Worm (Caenorhabditis elegans): ENCODE measurements around the gene W03H9.1.
A peak's percentile ranks its signal among the peaks of the same experiment; 100 is the strongest.

The W03H9.1 gene

DNA sequence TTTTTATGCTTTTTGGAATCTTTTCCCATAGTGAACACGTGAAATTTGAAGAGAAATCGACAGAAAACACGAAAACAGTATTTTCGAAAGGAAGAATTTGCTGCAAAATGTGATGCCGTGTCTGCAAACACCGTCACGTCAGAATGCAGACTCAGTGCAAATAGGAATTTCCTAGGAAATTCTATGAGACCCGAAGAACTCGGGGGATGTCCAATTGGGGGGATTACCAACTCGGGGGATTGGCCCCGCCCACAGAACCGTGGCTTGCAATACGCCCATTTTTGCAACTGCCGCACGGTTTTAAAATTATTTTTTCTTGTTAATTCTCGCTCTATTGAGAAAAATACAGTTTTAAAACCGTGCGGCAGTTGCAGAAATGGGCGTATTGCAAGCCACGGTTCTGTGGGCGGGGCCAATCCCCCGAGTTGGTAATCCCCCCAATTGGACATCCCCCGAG is 7.8 kb downstream of the W03H9.1 start, which contains the start of gene cacn-1:
Gene cacn-1, minus strand, starts transcription at position 51 of the 457 bp plus-strand sequence.
- TF ChIP-seq flt-1 (GFP tag; IDR thresholded peaks at IDR 0.05), result 0 out of 2 replicates have a peak, but pooled peaks have one; percentile 21

DNA sequence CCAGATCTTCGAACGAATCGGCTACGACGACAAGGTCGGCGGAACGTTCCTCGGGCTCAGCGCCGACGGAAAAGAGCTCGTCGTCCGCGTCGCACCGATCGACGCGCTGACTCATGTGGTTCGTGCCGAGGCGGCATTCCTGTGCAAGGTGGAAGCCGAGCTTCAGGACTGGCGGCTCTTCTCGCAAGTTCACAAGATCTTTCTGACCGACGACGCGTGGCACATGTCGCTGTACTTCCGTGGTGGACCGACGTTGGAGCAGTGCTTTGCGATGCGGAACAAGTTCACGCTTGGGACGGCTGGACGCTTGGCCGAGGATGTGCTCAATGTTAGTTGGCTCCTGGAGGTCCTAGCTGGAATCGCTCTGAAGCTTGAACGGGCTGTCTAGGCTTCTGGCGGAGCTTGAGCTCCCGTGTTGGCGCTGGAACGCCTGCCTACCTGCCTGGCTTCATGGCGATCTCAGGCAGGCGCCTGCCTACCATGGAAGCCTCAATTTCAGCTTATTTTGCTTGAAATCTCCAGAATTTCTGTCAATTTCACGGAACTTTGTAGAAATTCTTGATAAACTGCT is 11.0 kb downstream of the W03H9.1 start:
- TF ChIP-seq flt-1 (GFP tag; IDR thresholded peaks at IDR 0.05) (no peak), ceh-36 (tag; optimal IDR thresholded peaks at IDR 0.05) (no peak)

DNA sequence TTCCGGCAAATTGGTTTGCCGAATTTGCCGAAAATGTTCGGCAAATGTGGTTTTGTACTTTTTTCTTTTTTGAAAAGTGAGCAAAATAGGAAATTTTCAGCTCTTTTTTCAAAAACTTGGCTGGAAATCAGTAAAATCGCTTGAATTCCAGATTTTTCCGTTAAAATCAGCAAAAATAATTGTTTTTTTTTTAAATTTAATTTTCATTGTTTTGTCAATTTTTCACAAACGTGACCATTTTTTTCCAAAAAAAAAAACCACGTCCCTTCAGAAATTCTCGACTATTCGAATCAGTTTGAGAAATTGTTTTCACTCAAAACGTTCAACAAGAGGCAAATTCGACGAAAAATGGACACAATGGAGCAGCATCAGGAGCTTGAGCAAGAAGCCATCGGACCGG is 12.4 kb downstream of the W03H9.1 start, which contains the start of gene K09E4.1:
Gene K09E4.1, plus strand, starts transcription at position 301 of the 400 bp plus-strand sequence.
- TF ChIP-seq ceh-13 (GFP tag; optimal IDR thresholded peaks at IDR 0.05) (no peak), hmbx-1 (tag; optimal IDR thresholded peaks at IDR 0.05) (no peak), tbx-37 (GFP tag; conservative IDR thresholded peaks at IDR 0.05) (no peak), B0310.2 (tag; optimal IDR thresholded peaks at IDR 0.05) (no peak), sea-1 (GFP tag; conservative IDR thresholded peaks at IDR 0.05) (no peak), hnd-1 (tag; optimal IDR thresholded peaks at IDR 0.05) (no peak), F13C5.2 (tag; optimal IDR thresholded peaks at IDR 0.05) (no peak), flt-1 (GFP tag; IDR thresholded peaks at IDR 0.05) (no peak), hmg-4 (GFP tag; optimal IDR thresholded peaks at IDR 0.05) (no peak), ets-7 (tag; optimal IDR thresholded peaks at IDR 0.05) (no peak), scrt-1 (GFP tag; IDR thresholded peaks at IDR 0.05) (no peak)

DNA sequence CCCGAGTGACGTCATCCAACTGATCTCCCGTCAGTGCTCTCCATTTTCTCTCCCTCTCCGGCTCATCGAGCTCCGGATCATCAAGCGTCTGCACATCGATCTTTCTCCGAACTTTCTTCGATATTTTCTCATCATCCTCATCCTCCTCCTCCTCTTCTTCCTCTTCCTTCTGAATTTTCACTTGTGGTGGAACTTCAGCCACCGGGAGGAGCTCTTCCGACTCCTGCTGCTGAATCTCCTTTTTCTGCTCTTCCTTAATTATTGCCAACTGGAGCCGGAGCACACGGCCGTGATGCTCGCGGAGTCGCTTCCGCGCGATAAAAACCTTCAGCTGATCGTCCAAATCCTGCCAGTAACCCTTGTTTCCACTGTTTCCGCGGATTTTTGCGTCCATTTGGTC is 13.6 kb downstream of the W03H9.1 start:
- TF ChIP-seq hnd-1 (tag; optimal IDR thresholded peaks at IDR 0.05) (no peak), F13C5.2 (tag; optimal IDR thresholded peaks at IDR 0.05) (no peak), B0310.2 (tag; optimal IDR thresholded peaks at IDR 0.05) (no peak), ceh-13 (GFP tag; optimal IDR thresholded peaks at IDR 0.05) (no peak), hmg-4 (GFP tag; optimal IDR thresholded peaks at IDR 0.05) (no peak), aly-1 (tag; optimal IDR thresholded peaks at IDR 0.05) (no peak), ets-7 (tag; optimal IDR thresholded peaks at IDR 0.05) (no peak), sea-1 (GFP tag; conservative IDR thresholded peaks at IDR 0.05) (no peak), scrt-1 (GFP tag; IDR thresholded peaks at IDR 0.05) (no peak), hmbx-1 (tag; optimal IDR thresholded peaks at IDR 0.05) (no peak), tbx-37 (GFP tag; conservative IDR thresholded peaks at IDR 0.05) (no peak), ceh-36 (tag; optimal IDR thresholded peaks at IDR 0.05) (no peak), tbx-11 (GFP tag; IDR thresholded peaks at IDR 0.05) (no peak), flt-1 (GFP tag; IDR thresholded peaks at IDR 0.05) (no peak), ama-1 (optimal IDR thresholded peaks at IDR 0.05) (no peak), tra-4 (tag; optimal IDR thresholded peaks at IDR 0.05) (no peak), pes-1 (GFP tag; IDR thresholded peaks at IDR 0.05) (no peak)

DNA sequence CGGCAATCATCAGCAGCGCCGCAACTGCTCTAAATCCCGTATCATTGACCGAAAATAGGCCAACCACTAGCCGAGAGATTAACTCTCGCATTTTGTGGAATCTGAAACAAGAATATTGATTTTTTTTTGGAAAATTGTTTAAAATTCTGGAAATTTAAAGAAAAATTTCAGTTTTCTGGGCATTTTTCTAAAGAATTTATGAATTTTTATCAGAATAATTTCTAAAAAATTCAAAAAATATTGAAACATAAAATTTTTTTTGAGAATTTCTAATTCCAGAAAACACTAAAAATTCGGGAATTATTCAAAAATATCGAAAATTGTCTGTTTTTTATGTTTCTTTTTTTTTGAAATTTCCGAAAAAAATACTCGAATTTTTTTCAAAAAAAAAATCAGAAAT is 17.2 kb downstream of the W03H9.1 start, which contains the start of gene algn-3:
Gene algn-3, minus strand, starts transcription at position 101 of the 400 bp plus-strand sequence.
- TF ChIP-seq B0310.2 (tag; optimal IDR thresholded peaks at IDR 0.05), result no peak
- no peak for TF ChIP-seq tbx-11 (GFP tag; IDR thresholded peaks at IDR 0.05)
- TF ChIP-seq ceh-36 (tag; optimal IDR thresholded peaks at IDR 0.05), result no peak
- TF ChIP-seq tbx-37 (GFP tag; conservative IDR thresholded peaks at IDR 0.05), result no peak
- no peak for TF ChIP-seq ets-7 (tag; optimal IDR thresholded peaks at IDR 0.05)
- TF ChIP-seq hmg-4 (GFP tag; optimal IDR thresholded peaks at IDR 0.05), result no peak
- no peak for TF ChIP-seq pes-1 (GFP tag; IDR thresholded peaks at IDR 0.05)
- no peak for TF ChIP-seq F13C5.2 (tag; optimal IDR thresholded peaks at IDR 0.05)
- TF ChIP-seq flt-1 (GFP tag; IDR thresholded peaks at IDR 0.05), result no peak
- TF ChIP-seq hmbx-1 (tag; optimal IDR thresholded peaks at IDR 0.05), result no peak
- no peak for TF ChIP-seq tra-4 (tag; optimal IDR thresholded peaks at IDR 0.05)
- TF ChIP-seq hnd-1 (tag; optimal IDR thresholded peaks at IDR 0.05), result no peak
- no peak for TF ChIP-seq ama-1 (optimal IDR thresholded peaks at IDR 0.05)
- no peak for TF ChIP-seq sea-1 (GFP tag; conservative IDR thresholded peaks at IDR 0.05)
- TF ChIP-seq aly-1 (tag; optimal IDR thresholded peaks at IDR 0.05), result no peak
- no peak for TF ChIP-seq scrt-1 (GFP tag; IDR thresholded peaks at IDR 0.05)
- no peak for TF ChIP-seq ceh-13 (GFP tag; optimal IDR thresholded peaks at IDR 0.05)

DNA sequence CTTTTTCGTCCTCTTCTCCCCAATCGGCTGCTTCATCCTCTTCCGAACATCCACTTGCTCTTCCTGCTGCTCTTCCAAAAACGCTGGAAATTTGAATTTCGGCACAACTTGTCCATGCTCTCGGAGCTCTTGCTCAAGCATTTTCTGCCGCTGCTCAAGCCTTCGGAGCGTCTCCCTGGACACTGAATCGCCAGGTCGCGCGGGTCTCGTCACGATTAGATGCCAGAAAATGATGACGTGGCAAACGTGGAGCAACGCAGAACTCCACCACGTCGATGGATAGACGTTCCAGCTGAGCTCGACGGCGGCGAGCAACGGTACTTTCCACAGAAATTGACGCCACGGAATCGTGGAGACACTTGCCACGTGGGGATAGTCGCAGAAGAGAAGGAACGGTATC is 20.7 kb downstream of the W03H9.1 start:
- TF ChIP-seq tbx-37 (GFP tag; conservative IDR thresholded peaks at IDR 0.05) (no peak), scrt-1 (GFP tag; IDR thresholded peaks at IDR 0.05) (no peak), ets-7 (tag; optimal IDR thresholded peaks at IDR 0.05) (no peak), hnd-1 (tag; optimal IDR thresholded peaks at IDR 0.05) (no peak)

DNA sequence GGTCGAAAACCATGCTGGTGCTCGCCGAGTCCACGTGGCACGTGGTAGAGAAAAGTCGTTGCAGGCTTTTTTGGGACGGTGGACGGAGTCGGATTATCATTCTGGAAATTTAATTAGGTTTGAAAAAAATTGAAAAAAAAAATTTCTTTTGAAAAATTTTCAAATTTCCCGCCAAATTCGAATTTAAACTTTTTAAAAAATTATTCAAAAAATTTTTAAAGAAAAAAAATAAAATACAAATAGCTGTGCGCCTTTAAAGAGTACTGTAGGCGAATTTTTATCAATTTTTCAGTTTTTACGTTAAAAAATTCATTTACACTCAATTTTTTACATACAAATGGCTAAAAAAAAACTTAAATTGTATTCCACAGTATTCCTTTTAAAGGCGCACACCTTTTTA is 23.1 kb downstream of the W03H9.1 start, which contains the start of gene K09E4.3:
Gene K09E4.3, minus strand, starts transcription at position 101 of the 400 bp plus-strand sequence.
- no peak for TF ChIP-seq flt-1 (GFP tag; IDR thresholded peaks at IDR 0.05)

DNA sequence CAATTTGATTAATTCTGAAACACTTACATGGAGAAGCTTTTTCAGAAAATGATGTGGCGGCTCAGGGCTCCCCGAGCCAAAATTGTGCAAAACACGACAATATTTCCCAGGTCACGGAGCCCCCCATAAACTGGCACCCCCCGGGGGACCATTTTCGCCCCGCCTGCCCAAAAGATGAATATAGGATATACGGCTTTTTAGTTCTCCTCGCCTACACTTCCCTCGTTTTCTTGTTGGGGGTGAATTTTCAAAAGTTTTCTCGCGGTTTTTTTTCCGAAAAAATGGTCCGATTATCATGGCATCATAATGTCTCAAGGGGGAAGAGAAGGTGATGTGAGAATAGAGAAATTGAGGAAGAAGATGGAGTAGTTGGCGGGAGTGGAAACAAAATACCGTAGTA is 27.9 kb downstream of the W03H9.1 start, which contains the start of gene K09E4.4:
Gene K09E4.4, minus strand, starts transcription at position 101 of the 400 bp plus-strand sequence.
- TF ChIP-seq flt-1 (GFP tag; IDR thresholded peaks at IDR 0.05) (no peak), F13C5.2 (tag; optimal IDR thresholded peaks at IDR 0.05) (no peak), tra-4 (tag; optimal IDR thresholded peaks at IDR 0.05) (no peak), tbx-11 (GFP tag; IDR thresholded peaks at IDR 0.05) (no peak), B0310.2 (tag; optimal IDR thresholded peaks at IDR 0.05) (no peak), pes-1 (GFP tag; IDR thresholded peaks at IDR 0.05) (no peak), hnd-1 (tag; optimal IDR thresholded peaks at IDR 0.05) (no peak), hmg-4 (GFP tag; optimal IDR thresholded peaks at IDR 0.05) (no peak), ceh-13 (GFP tag; optimal IDR thresholded peaks at IDR 0.05) (no peak), ets-7 (tag; optimal IDR thresholded peaks at IDR 0.05) (no peak), tbx-37 (GFP tag; conservative IDR thresholded peaks at IDR 0.05) (no peak), ama-1 (optimal IDR thresholded peaks at IDR 0.05) (no peak), scrt-1 (GFP tag; IDR thresholded peaks at IDR 0.05) (no peak), sea-1 (GFP tag; conservative IDR thresholded peaks at IDR 0.05) (no peak), aly-1 (tag; optimal IDR thresholded peaks at IDR 0.05) (no peak)

All from whole organism, early embryonic.